Fruit fly (Drosophila melanogaster): ENCODE results near the gene mRpL21.

mRpL21 gene

DNA sequence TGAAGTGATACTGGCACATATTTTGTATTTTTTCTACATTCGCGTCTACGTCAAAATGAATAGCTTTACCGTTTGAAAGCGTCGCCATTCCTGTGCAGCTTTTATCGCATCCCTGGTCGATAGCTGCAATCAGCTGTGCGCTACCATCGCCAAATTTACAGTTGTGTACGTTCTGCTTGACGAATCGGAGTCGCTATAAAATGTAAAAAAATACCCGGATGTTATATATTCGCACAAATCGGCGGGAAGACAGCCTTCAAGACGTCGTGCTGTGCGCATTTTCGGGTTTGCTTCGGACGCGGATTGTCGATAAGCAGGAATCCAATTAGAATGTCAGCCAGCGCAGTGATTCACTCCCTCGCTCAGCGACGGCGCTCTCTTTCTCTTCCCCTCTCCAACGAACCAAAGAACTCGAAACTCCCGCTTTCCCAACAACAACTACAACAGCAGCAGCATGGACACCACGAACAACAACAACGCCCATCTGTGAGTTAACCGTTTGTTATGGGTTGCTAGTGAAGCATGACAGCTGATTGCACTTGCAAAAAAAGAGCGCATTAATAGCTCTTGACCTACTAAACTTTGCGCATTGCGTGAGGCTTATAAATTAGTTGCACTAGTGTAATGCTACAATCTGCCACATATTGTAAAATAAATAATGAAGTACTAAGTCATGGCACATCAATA, 39.9 kb upstream of the mRpL21 start (continued):
- no peak for TF ChIP-seq CG6272 (GFP tag; IDR thresholded peaks at IDR 0.05)
- no peak for TF ChIP-seq CG1603 (tag; optimal IDR thresholded peaks at IDR 0.05)
- no peak for TF ChIP-seq CG6175 (GFP tag; IDR thresholded peaks at IDR 0.05)
- no peak for TF ChIP-seq row (GFP tag; IDR thresholded peaks at IDR 0.05)
- no peak for TF ChIP-seq gro (GFP tag; optimal IDR thresholded peaks at IDR 0.05)
- TF ChIP-seq CG10565 (GFP tag; optimal IDR thresholded peaks at IDR 0.05): no peak
- no peak for TF ChIP-seq CG14965 (GFP tag; optimal IDR thresholded peaks at IDR 0.05; ENCODE audit: borderline replicate concordance)
- TF ChIP-seq CG9817 (tag; optimal IDR thresholded peaks at IDR 0.05): no peak
- no peak; the same call in 2 of the 3 replicates for TF ChIP-seq knrl (GFP tag; IDR thresholded peaks at IDR 0.05; ENCODE audit: partially characterized antibody)
- no peak for TF ChIP-seq bsh (GFP tag; optimal IDR thresholded peaks at IDR 0.05)
- TF ChIP-seq cato (GFP tag; optimal IDR thresholded peaks at IDR 0.05; ENCODE audit: borderline replicate concordance): no peak
- no peak for TF ChIP-seq Gsc (GFP tag; IDR thresholded peaks at IDR 0.05)
- no peak for TF ChIP-seq prd (optimal IDR thresholded peaks at IDR 0.05)
- TF ChIP-seq prd (GFP tag; IDR thresholded peaks at IDR 0.05): no peak
- TF ChIP-seq nau (GFP tag; optimal IDR thresholded peaks at IDR 0.05): no peak
- no peak for TF ChIP-seq z (GFP tag; IDR thresholded peaks at IDR 0.05)
- TF ChIP-seq dati (GFP tag; IDR thresholded peaks at IDR 0.05): no peak
- no peak for TF ChIP-seq Bgb (GFP tag; IDR thresholded peaks at IDR 0.05; ENCODE audit: partially characterized antibody)
- TF ChIP-seq CG17385 (GFP tag; optimal IDR thresholded peaks at IDR 0.05): no peak
- no peak for TF ChIP-seq CG18599 (GFP tag; optimal IDR thresholded peaks at IDR 0.05)
- no peak for TF ChIP-seq nmo (GFP tag; optimal IDR thresholded peaks at IDR 0.05)
- TF ChIP-seq bab2 (GFP tag; optimal IDR thresholded peaks at IDR 0.05): no peak
- TF ChIP-seq CG6791 (GFP tag; IDR thresholded peaks at IDR 0.05; ENCODE audit: partially characterized antibody): no peak
- no peak for TF ChIP-seq chm (GFP tag; IDR thresholded peaks at IDR 0.05)
- no peak for TF ChIP-seq CG7271 (tag; optimal IDR thresholded peaks at IDR 0.05)
- no peak for TF ChIP-seq Sry-β (GFP tag; optimal IDR thresholded peaks at IDR 0.05)
- TF ChIP-seq CG32532 (GFP tag; IDR thresholded peaks at IDR 0.05): no peak
- no peak for TF ChIP-seq CG31365 (tag; optimal IDR thresholded peaks at IDR 0.05)
- no peak for TF ChIP-seq tin (GFP tag; optimal IDR thresholded peaks at IDR 0.05)
- no peak for TF ChIP-seq salm (tag; optimal IDR thresholded peaks at IDR 0.05)
- no peak for TF ChIP-seq Asciz (GFP tag; optimal IDR thresholded peaks at IDR 0.05)
- TF ChIP-seq CG1832 (GFP tag; optimal IDR thresholded peaks at IDR 0.05): no peak
- no peak for TF ChIP-seq CG13775 (GFP tag; optimal IDR thresholded peaks at IDR 0.05)
- no peak for TF ChIP-seq dan (GFP tag; IDR thresholded peaks at IDR 0.05)
- no peak for TF ChIP-seq Camta (GFP tag; optimal IDR thresholded peaks at IDR 0.05)
- no peak for TF ChIP-seq otp (GFP tag; IDR thresholded peaks at IDR 0.05)
- no peak for TF ChIP-seq CG8478 (optimal IDR thresholded peaks at IDR 0.05)
- TF ChIP-seq CG1647 (GFP tag; optimal IDR thresholded peaks at IDR 0.05): no peak
- TF ChIP-seq Dek (tag; optimal IDR thresholded peaks at IDR 0.05): no peak
- peak; percentile 65 for TF ChIP-seq pzg (GFP tag; optimal IDR thresholded peaks at IDR 0.05)
- TF ChIP-seq Ptx1 (GFP tag; IDR thresholded peaks at IDR 0.05): no peak
- peak; percentile 80 for TF ChIP-seq kay (GFP tag; optimal IDR thresholded peaks at IDR 0.05)
- TF ChIP-seq CG15479 (GFP tag; optimal IDR thresholded peaks at IDR 0.05): no peak
- peak; percentile 36 for TF ChIP-seq Bdp1 (GFP tag; optimal IDR thresholded peaks at IDR 0.05)
- TF ChIP-seq ssp (GFP tag; IDR thresholded peaks at IDR 0.05): no peak
- no peak for TF ChIP-seq sim (GFP tag; IDR thresholded peaks at IDR 0.05)
- no peak for TF ChIP-seq CG42726 (GFP tag; IDR thresholded peaks at IDR 0.05; ENCODE audit: partially characterized antibody)
- TF ChIP-seq mirr (GFP tag; optimal IDR thresholded peaks at IDR 0.05): peak; percentile 8
- peak; percentile 29 for TF ChIP-seq CG13894 (tag; optimal IDR thresholded peaks at IDR 0.05)
- no peak for TF ChIP-seq CG3726 (GFP tag; IDR thresholded peaks at IDR 0.05)
